Fruit fly (Drosophila melanogaster) whole organism, pupa: ENCODE measurements around the gene CG34001.

Source experiments
- CG10348 ChIP-seq: fragments of 200-800 bp; sonication (Bioruptor generic); IDR thresholded peaks from 2 replicates; pipeline ENCODE4 v1.3.6; 2022; ENCODE audit warnings: missing biosample characterization, missing genetic modification characterization
- CG12605 ChIP-seq: fragments of 200-800 bp; sonication (Bioruptor generic); IDR thresholded peaks from 2 replicates; pipeline ENCODE4 v1.3.6; 2022; ENCODE audit warnings: missing biosample characterization, missing genetic modification characterization
- CG13204 ChIP-seq: fragments of 200-800 bp; sonication (Bioruptor generic); optimal IDR thresholded peaks from 2 replicates; lab custom pipeline; 2018; ENCODE audit warnings: missing biosample characterization, mild to moderate bottlenecking, missing genetic modification characterization, moderate library complexity
- CG14655 ChIP-seq: fragments of 200-800 bp; sonication (Bioruptor generic); optimal IDR thresholded peaks from 3 replicates; lab custom pipeline; 2017; ENCODE audit warnings: mild to moderate bottlenecking, missing biosample characterization, missing genetic modification reagents, missing genetic modification characterization
- CG15710 ChIP-seq: fragments of 200-800 bp; sonication (Bioruptor generic); optimal IDR thresholded peaks from 2 replicates; lab custom pipeline; 2018; ENCODE audit warnings: missing biosample characterization, mild to moderate bottlenecking, missing genetic modification characterization, moderate library complexity
- CG17806 ChIP-seq: fragments of 200-800 bp; sonication (Bioruptor generic); optimal IDR thresholded peaks from 2 replicates; lab custom pipeline; 2018; ENCODE audit warnings: missing biosample characterization, mild to moderate bottlenecking, missing genetic modification characterization, moderate library complexity
- CG32121 ChIP-seq: fragments of 200-800 bp; sonication (Bioruptor generic); IDR thresholded peaks from 2 replicates; pipeline ENCODE4 v1.3.6; 2022; ENCODE audit warnings: missing biosample characterization, missing genetic modification characterization
- CG34367 ChIP-seq: fragments of 200-800 bp; sonication (Bioruptor generic); optimal IDR thresholded peaks from 2 replicates; lab custom pipeline; 2018; ENCODE audit warnings: missing biosample characterization, mild to moderate bottlenecking, missing genetic modification characterization
- CG4496 ChIP-seq: fragments of 200-800 bp; sonication (Bioruptor generic); IDR thresholded peaks from 3 replicates; pipeline ENCODE4 v1.3.6; 2022; ENCODE audit warnings: missing biosample characterization, missing genetic modification characterization
- CG8159 ChIP-seq: fragments of 200-800 bp; sonication (Bioruptor generic); optimal IDR thresholded peaks from 3 replicates; lab custom pipeline; 2018; ENCODE audit warnings: missing biosample characterization, mild to moderate bottlenecking, missing genetic modification characterization, moderate library complexity
- CG8301 ChIP-seq: fragments of 200-800 bp; sonication (Bioruptor generic); optimal IDR thresholded peaks from 2 replicates; lab custom pipeline; 2018; ENCODE audit warnings: missing biosample characterization, mild to moderate bottlenecking, missing genetic modification characterization
- CG9948 ChIP-seq: fragments of 200-800 bp; sonication (Bioruptor generic); optimal IDR thresholded peaks from 2 replicates; lab custom pipeline; 2018; ENCODE audit warnings: missing biosample characterization, mild to moderate bottlenecking, missing genetic modification characterization, moderate library complexity
- D1 ChIP-seq: fragments of 200-800 bp; sonication (Bioruptor generic); optimal IDR thresholded peaks from 2 replicates; lab custom pipeline; 2018; ENCODE audit warnings: missing biosample characterization, mild to moderate bottlenecking, missing genetic modification characterization, moderate library complexity
- EcR ChIP-seq: fragments of 200-800 bp; sonication (Bioruptor generic); optimal IDR thresholded peaks from 3 replicates; lab custom pipeline; 2019; ENCODE audit warnings: missing biosample characterization, missing genetic modification characterization, mild to moderate bottlenecking, moderate library complexity, missing genetic modification reagents
- Ets98B ChIP-seq: fragments of 200-800 bp; sonication (Bioruptor generic); IDR thresholded peaks from 2 replicates; pipeline ENCODE4 v1.3.6; 2022; ENCODE audit warnings: missing biosample characterization, missing genetic modification characterization
- Pif1A ChIP-seq: fragments of 200-800 bp; sonication (Bioruptor generic); optimal IDR thresholded peaks from 3 replicates; lab custom pipeline; 2016; ENCODE audit warnings: missing biosample characterization, missing genetic modification characterization
- Pif1B ChIP-seq: fragments of 200-800 bp; sonication (Bioruptor generic); optimal IDR thresholded peaks from 3 replicates; lab custom pipeline; 2016; ENCODE audit warnings: missing biosample characterization, missing genetic modification characterization
- Snoo ChIP-seq: fragments of 200-800 bp; sonication (Bioruptor generic); optimal IDR thresholded peaks from 3 replicates; lab custom pipeline; 2017; ENCODE audit warnings: missing biosample characterization, mild to moderate bottlenecking, missing genetic modification characterization, inconsistent platforms
- fd96Ca ChIP-seq: fragments of 200-800 bp; sonication (Bioruptor generic); IDR thresholded peaks from 3 replicates; pipeline ENCODE4 v1.3.6; 2022; ENCODE audit warnings: missing biosample characterization, missing genetic modification characterization
- gl ChIP-seq: fragments of 200-800 bp; sonication (Bioruptor generic); optimal IDR thresholded peaks from 2 replicates; lab custom pipeline; 2018; ENCODE audit warnings: missing biosample characterization, mild to moderate bottlenecking, missing genetic modification characterization
- rn ChIP-seq: fragments of 200-800 bp; sonication (Bioruptor generic); IDR thresholded peaks from 2 replicates; pipeline ENCODE4 v1.3.6; 2022; ENCODE audit warnings: missing biosample characterization, missing genetic modification characterization

Gene CG34001

dm6 chr3L:10628384-10628783, 2.5 kb upstream of the CG34001 start, which contains the start of gene CG14151:
Gene CG14151 (minus strand): TSS chr3L:10628484.
- TF ChIP-seq CG17806, result no peak
- TF ChIP-seq CG8159 (tag; lab: Kevin White, UChicago), result no peak
- no peak for TF ChIP-seq CG9948
- no peak for TF ChIP-seq CG12605 (GFP tag; lab: Robert Waterston, UW)
- TF ChIP-seq Ets98B, result no peak
- TF ChIP-seq Snoo (tag; lab: Kevin White, UChicago), result no peak
- no peak for TF ChIP-seq CG15710
- TF ChIP-seq CG4496 (GFP tag; lab: Robert Waterston, UW), result no peak
- no peak for TF ChIP-seq CG13204 (GFP tag; lab: Kevin White, UChicago)
- TF ChIP-seq fd96Ca (GFP tag; lab: Robert Waterston, UW), result no peak

- TF ChIP-seq CG8159 (tag; lab: Kevin White, UChicago) (no peak), CG4496 (GFP tag; lab: Robert Waterston, UW) (no peak), fd96Ca (GFP tag; lab: Robert Waterston, UW) (no peak), rn (GFP tag; lab: Robert Waterston, UW) (no peak), CG12605 (GFP tag; lab: Robert Waterston, UW) (no peak), CG15710 (no peak), CG32121 (GFP tag; lab: Robert Waterston, UW) (no peak), CG9948 (no peak), D1 (tag; lab: Kevin White, UChicago) (no peak), EcR (GFP tag; lab: Kevin White, UChicago) (no peak), Ets98B (no peak)
Measured at dm6 chr3L:10629969-10630368, 910 bp upstream of the CG34001 start, which contains the start of gene CG42536. Gene CG42536 (minus strand): TSS chr3L:10630069.

- peak; percentile 92 for TF ChIP-seq CG14655 (GFP tag; lab: Kevin White, UChicago)
- peak; percentile 86 for TF ChIP-seq fd96Ca (GFP tag; lab: Robert Waterston, UW)
- peak; percentile 95 for TF ChIP-seq CG17806
- peak; percentile 74; the same call in 1 of the 2 replicates for TF ChIP-seq CG10348
- TF ChIP-seq rn (GFP tag; lab: Robert Waterston, UW), result peak; percentile 85
- TF ChIP-seq gl (tag; lab: Kevin White, UChicago), result peak; percentile 65
- peak; percentile 86 for TF ChIP-seq Pif1B (GFP tag; lab: Kevin White, UChicago)
- peak; percentile 97 for TF ChIP-seq CG8159 (tag; lab: Kevin White, UChicago)
- peak; percentile 97 for TF ChIP-seq CG15710
- TF ChIP-seq D1 (tag; lab: Kevin White, UChicago), result peak; percentile 84
- peak; percentile 76 for TF ChIP-seq CG12605 (GFP tag; lab: Robert Waterston, UW)
- TF ChIP-seq CG34367, result peak; percentile 86
- TF ChIP-seq CG32121 (GFP tag; lab: Robert Waterston, UW), result peak; percentile 91
- no peak for TF ChIP-seq EcR (GFP tag; lab: Kevin White, UChicago)
- no peak for TF ChIP-seq Pif1A (GFP tag; lab: Kevin White, UChicago)
- peak; percentile 95 for TF ChIP-seq CG9948
- peak; percentile 87 for TF ChIP-seq CG8301 (tag; lab: Kevin White, UChicago)
- no peak for TF ChIP-seq CG13204 (GFP tag; lab: Kevin White, UChicago)
- peak; percentile 93 for TF ChIP-seq Snoo (tag; lab: Kevin White, UChicago)
- TF ChIP-seq CG4496 (GFP tag; lab: Robert Waterston, UW), result peak; percentile 94
- TF ChIP-seq Ets98B, result peak; percentile 85
Measured at dm6 chr3L:10637819-10638218, 6.9 kb downstream of the CG34001 start, which contains the start of gene Cnep1r2. Gene Cnep1r2 (plus strand): TSS chr3L:10638146.

- TF ChIP-seq gl (tag; lab: Kevin White, UChicago) (no peak), CG15710 (no peak), CG12605 (GFP tag; lab: Robert Waterston, UW) (no peak), fd96Ca (GFP tag; lab: Robert Waterston, UW) (no peak), CG32121 (GFP tag; lab: Robert Waterston, UW) (no peak), D1 (tag; lab: Kevin White, UChicago) (no peak), EcR (GFP tag; lab: Kevin White, UChicago) (no peak), Pif1B (GFP tag; lab: Kevin White, UChicago) (no peak), Snoo (tag; lab: Kevin White, UChicago) (no peak), CG10348 (no peak), CG4496 (GFP tag; lab: Robert Waterston, UW) (no peak), CG13204 (GFP tag; lab: Kevin White, UChicago) (no peak), CG8159 (tag; lab: Kevin White, UChicago) (no peak), Ets98B (no peak), CG34367 (no peak), CG9948 (no peak)
Measured at dm6 chr3L:10639440-10639839, 8.6 kb downstream of the CG34001 start, which contains the start of gene CG18628. Gene CG18628 (plus strand): TSS chr3L:10639740.

dm6 chr3L:10641589-10641988, 10.7 kb downstream of the CG34001 start, which contains the start of gene CG14154:
Gene CG14154 (plus strand): TSS chr3L:10641889.
- TF ChIP-seq CG32121 (GFP tag; lab: Robert Waterston, UW), result no peak
- no peak for TF ChIP-seq CG34367
- TF ChIP-seq CG12605 (GFP tag; lab: Robert Waterston, UW), result no peak
- TF ChIP-seq gl (tag; lab: Kevin White, UChicago), result no peak
- no peak for TF ChIP-seq CG15710
- no peak for TF ChIP-seq Pif1A (GFP tag; lab: Kevin White, UChicago)
- no peak for TF ChIP-seq CG14655 (GFP tag; lab: Kevin White, UChicago)
- TF ChIP-seq, all 21 proteins: peak for 0

dm6 chr3L:10643228-10643627, 12.3 kb downstream of the CG34001 start, which contains the start of gene CG14153:
Gene CG14153 (plus strand): TSS chr3L:10643528.
- TF ChIP-seq D1 (tag; lab: Kevin White, UChicago), result no peak
- TF ChIP-seq CG8301 (tag; lab: Kevin White, UChicago), result no peak
- TF ChIP-seq Pif1B (GFP tag; lab: Kevin White, UChicago), result no peak
- no peak for TF ChIP-seq CG17806
- no peak for TF ChIP-seq Pif1A (GFP tag; lab: Kevin White, UChicago)
- no peak for TF ChIP-seq CG10348
- no peak for TF ChIP-seq CG4496 (GFP tag; lab: Robert Waterston, UW)
- no peak for TF ChIP-seq CG13204 (GFP tag; lab: Kevin White, UChicago)
- TF ChIP-seq CG32121 (GFP tag; lab: Robert Waterston, UW), result no peak
- TF ChIP-seq CG9948, result no peak
- TF ChIP-seq CG12605 (GFP tag; lab: Robert Waterston, UW), result no peak
- TF ChIP-seq EcR (GFP tag; lab: Kevin White, UChicago), result no peak
- no peak for TF ChIP-seq CG8159 (tag; lab: Kevin White, UChicago)
- TF ChIP-seq Ets98B, result no peak
- TF ChIP-seq Snoo (tag; lab: Kevin White, UChicago), result no peak
- TF ChIP-seq CG15710, result no peak
- no peak for TF ChIP-seq fd96Ca (GFP tag; lab: Robert Waterston, UW)
- no peak for TF ChIP-seq gl (tag; lab: Kevin White, UChicago)
- no peak for TF ChIP-seq CG34367
- TF ChIP-seq rn (GFP tag; lab: Robert Waterston, UW), result no peak
